Fruit fly (Drosophila melanogaster) whole organism, wandering third instar larva: Measurements from ENCODE around the gene CG18094.

Source experiments
- Abd-B ChIP-seq: fragments of >200 bp; optimal IDR thresholded peaks from 2 replicates; lab custom pipeline; 2017; ENCODE audit warnings: missing biosample characterization, missing genetic modification characterization
- CG32264 ChIP-seq: fragments of 200-800 bp; sonication (Bioruptor generic); optimal IDR thresholded peaks from 2 replicates; lab custom pipeline; 2016; ENCODE audit warnings: missing biosample characterization, missing genetic modification characterization
- CG9705 ChIP-seq: fragments of 200-800 bp; sonication (Bioruptor generic); optimal IDR thresholded peaks from 2 replicates; lab custom pipeline; 2018; ENCODE audit warnings: missing biosample characterization, mild to moderate bottlenecking, missing genetic modification characterization
- CrebA ChIP-seq: fragments of 200-800 bp; sonication (Bioruptor generic); optimal IDR thresholded peaks from 2 replicates; lab custom pipeline; 2016; ENCODE audit warnings: missing biosample characterization, mild to moderate bottlenecking, missing genetic modification characterization, borderline replicate concordance
- Dfd ChIP-seq: fragments of >200 bp; optimal IDR thresholded peaks from 2 replicates; lab custom pipeline; 2017; ENCODE audit warnings: missing biosample characterization, missing genetic modification characterization
- Dif ChIP-seq: fragments of 200-275, 200-300 bp; sonication (Bioruptor generic); optimal IDR thresholded peaks from 2 replicates; lab custom pipeline; 2018; ENCODE audit warnings: missing biosample characterization, missing genetic modification characterization; ENCODE audit not compliant: partially characterized antibody
- GATAd ChIP-seq: sonication (Bioruptor generic); optimal IDR thresholded peaks from 2 replicates; lab custom pipeline; 2016; ENCODE audit warnings: missing biosample characterization, missing genetic modification characterization
- HLH106 ChIP-seq: fragments of 200-800 bp; optimal IDR thresholded peaks from 3 replicates; lab custom pipeline; 2019; ENCODE audit warnings: missing biosample characterization, mild to moderate bottlenecking, missing genetic modification characterization, moderate library complexity
- Hnf4 ChIP-seq: fragments of 200-800 bp; sonication (Bioruptor generic); optimal IDR thresholded peaks from 2 replicates; lab custom pipeline; 2016; ENCODE audit warnings: missing biosample characterization, mild to moderate bottlenecking, missing genetic modification characterization
- Hr78 ChIP-seq: fragments of >200 bp; optimal IDR thresholded peaks from 2 replicates; lab custom pipeline; 2017; ENCODE audit warnings: missing biosample characterization, missing genetic modification characterization
- Hr83 ChIP-seq: fragments of 200-300 bp; sonication (Bioruptor generic); optimal IDR thresholded peaks from 2 replicates; lab custom pipeline; 2016; ENCODE audit warnings: missing biosample characterization, mild to moderate bottlenecking, missing genetic modification characterization, moderate library complexity; ENCODE audit not compliant: poor library complexity, severe bottlenecking
- Jra ChIP-seq: sonication (Bioruptor generic); optimal IDR thresholded peaks from 2 replicates; lab custom pipeline; 2016; ENCODE audit warnings: missing biosample characterization, missing genetic modification characterization
- Mio ChIP-seq: sonication (Bioruptor generic); optimal IDR thresholded peaks from 2 replicates; lab custom pipeline; 2016; ENCODE audit warnings: missing biosample characterization, missing genetic modification characterization
- Myc ChIP-seq: fragments of >200 bp; optimal IDR thresholded peaks from 2 replicates; lab custom pipeline; 2017
- N ChIP-seq: fragments of >200 bp; optimal IDR thresholded peaks from 2 replicates; lab custom pipeline; 2018; ENCODE audit warnings: missing biosample characterization, missing external identifiers, missing genetic modification characterization
- OdsH ChIP-seq: fragments of 200-800 bp; sonication (Bioruptor generic); optimal IDR thresholded peaks from 2 replicates; lab custom pipeline; 2016; ENCODE audit warnings: missing biosample characterization, mild to moderate bottlenecking, missing genetic modification characterization
- Rel ChIP-seq, 2 experiments: fragments of 200-800 bp; sonication (Bioruptor generic) in 1 of 2; optimal IDR thresholded peaks; 2 replicates in 1 of 2; 3 replicates in 1 of 2; lab custom pipeline; 2016 to 2019; ENCODE audit warnings: mild to moderate bottlenecking in 2 of 2, missing biosample characterization in 2 of 2, missing genetic modification characterization in 2 of 2, moderate library complexity in 1 of 2
- Sp1 ChIP-seq: fragments of 200-800 bp; sonication (Bioruptor generic); optimal IDR thresholded peaks from 3 replicates; lab custom pipeline; 2019; ENCODE audit warnings: missing biosample characterization, mild to moderate bottlenecking, missing genetic modification characterization, moderate library complexity
- Vsx2 ChIP-seq: fragments of 200-300, 225-300 bp; sonication (Bioruptor generic); optimal IDR thresholded peaks from 2 replicates; lab custom pipeline; 2018; ENCODE audit warnings: missing biosample characterization, missing genetic modification characterization; ENCODE audit not compliant: partially characterized antibody
- br ChIP-seq: fragments of 200-800 bp; sonication (Bioruptor generic); optimal IDR thresholded peaks from 2 replicates; lab custom pipeline; 2016; ENCODE audit warnings: missing biosample characterization, missing genetic modification characterization
- brk ChIP-seq: fragments of 200-800 bp; sonication (Bioruptor generic); optimal IDR thresholded peaks from 2 replicates; lab custom pipeline; 2016; ENCODE audit warnings: missing biosample characterization, mild to moderate bottlenecking, missing genetic modification characterization
- dl ChIP-seq, 2 experiments: fragments of 175-275, 200-275 bp in 1 of 2; fragments of 200-275 bp in 1 of 2; sonication (Bioruptor generic); optimal IDR thresholded peaks; lab custom pipeline; 2018; ENCODE audit warnings: mild to moderate bottlenecking in 2 of 2, missing biosample characterization in 2 of 2, missing genetic modification characterization in 2 of 2, moderate library complexity in 2 of 2; ENCODE audit not compliant: partially characterized antibody in 2 of 2, insufficient read depth in 1 of 2
- dmrt93B ChIP-seq: fragments of 200-800 bp; sonication (Bioruptor generic); optimal IDR thresholded peaks from 2 replicates; lab custom pipeline; 2018; ENCODE audit warnings: missing biosample characterization, mild to moderate bottlenecking, missing genetic modification characterization
- dsf ChIP-seq: sonication (Bioruptor generic); optimal IDR thresholded peaks from 2 replicates; lab custom pipeline; 2016; ENCODE audit warnings: missing biosample characterization, missing genetic modification characterization, borderline replicate concordance
- ey ChIP-seq: fragments of 200-800 bp; sonication (Bioruptor generic); optimal IDR thresholded peaks from 2 replicates; lab custom pipeline; 2016; ENCODE audit warnings: missing biosample characterization, missing genetic modification characterization
- foxo ChIP-seq, 2 experiments: fragments of 200-800 bp; sonication (Bioruptor generic); optimal IDR thresholded peaks; 2 replicates in 1 of 2; 3 replicates in 1 of 2; lab custom pipeline; 2016 to 2017; ENCODE audit warnings: missing biosample characterization in 2 of 2, missing genetic modification characterization in 2 of 2
- fru ChIP-seq: fragments of 200-800 bp; sonication (Bioruptor generic); optimal IDR thresholded peaks from 3 replicates; lab custom pipeline; 2016; ENCODE audit warnings: missing biosample characterization, mild to moderate bottlenecking, missing genetic modification characterization
- h ChIP-seq: fragments of 200-800 bp; sonication (Bioruptor generic); optimal IDR thresholded peaks from 3 replicates; lab custom pipeline; 2016; ENCODE audit warnings: missing biosample characterization, mild to moderate bottlenecking, missing genetic modification characterization
- jim ChIP-seq: fragments of 175-275, 200-325 bp; sonication (Bioruptor generic); optimal IDR thresholded peaks from 2 replicates; lab custom pipeline; 2016; ENCODE audit warnings: missing biosample characterization, mild to moderate bottlenecking, missing genetic modification characterization
- lola ChIP-seq: fragments of >200 bp; optimal IDR thresholded peaks from 2 replicates; lab custom pipeline; 2017; ENCODE audit warnings: missing biosample characterization, missing genetic modification characterization
- pan ChIP-seq: fragments of >200 bp; optimal IDR thresholded peaks from 2 replicates; lab custom pipeline; 2017
- psq ChIP-seq: fragments of 200-800 bp; sonication (Bioruptor generic); optimal IDR thresholded peaks from 3 replicates; lab custom pipeline; 2017; ENCODE audit warnings: missing biosample characterization, mild to moderate bottlenecking, missing genetic modification characterization, moderate library complexity
- rgr ChIP-seq: fragments of 200-800 bp; sonication (Bioruptor generic); optimal IDR thresholded peaks from 3 replicates; lab custom pipeline; 2016; ENCODE audit warnings: missing biosample characterization, mild to moderate bottlenecking, missing genetic modification characterization
- sage ChIP-seq: fragments of 200-800 bp; sonication (Bioruptor generic); optimal IDR thresholded peaks from 2 replicates; lab custom pipeline; 2016; ENCODE audit warnings: missing biosample characterization, mild to moderate bottlenecking, missing genetic modification characterization
- sv ChIP-seq: fragments of 200-800 bp; sonication (Bioruptor generic); optimal IDR thresholded peaks from 3 replicates; lab custom pipeline; 2016; ENCODE audit warnings: missing biosample characterization, missing genetic modification characterization
- tai ChIP-seq: sonication (Bioruptor generic); optimal IDR thresholded peaks from 2 replicates; lab custom pipeline; 2016; ENCODE audit warnings: missing biosample characterization, missing genetic modification characterization
- usp ChIP-seq: fragments of >200 bp; optimal IDR thresholded peaks from 2 replicates; lab custom pipeline; 2017; ENCODE audit warnings: missing biosample characterization, missing genetic modification characterization
- woc ChIP-seq: sonication (Bioruptor generic); optimal IDR thresholded peaks from 2 replicates; lab custom pipeline; 2016; ENCODE audit warnings: missing biosample characterization, mild to moderate bottlenecking, missing genetic modification characterization

The CG18094 gene

DNA sequence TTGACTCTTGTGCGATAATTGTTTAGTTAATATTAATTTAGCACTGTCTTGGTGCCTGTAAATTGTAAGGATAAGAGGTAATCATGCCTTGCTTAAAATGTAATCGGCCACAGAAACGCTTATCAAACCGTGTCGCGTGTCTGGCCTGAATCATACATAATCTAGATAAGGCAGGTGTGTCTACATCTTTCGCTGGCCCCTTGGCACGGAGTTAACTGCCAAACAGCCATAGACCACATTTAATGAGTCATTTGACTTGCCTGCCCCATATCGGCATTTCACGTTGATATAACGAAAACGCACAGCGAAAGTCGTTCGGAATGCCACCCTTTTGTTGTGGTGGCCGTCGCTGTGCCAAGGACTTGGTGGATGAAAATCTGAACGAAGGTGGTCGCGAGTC is 45.2 kb downstream of the CG18094 start, which contains the start of gene CG31697:
Gene CG31697 (plus strand): TSS at position 215 of the 400 bp plus-strand sequence.
- TF ChIP-seq pan (lab: Kevin White, UChicago) = no peak
- peak; percentile 86 for TF ChIP-seq h (GFP tag; lab: Kevin White, UChicago)
- TF ChIP-seq Dfd (GFP tag; lab: Kevin White, UChicago) = no peak
- no peak for TF ChIP-seq foxo (GFP tag; optimal IDR thresholded peaks at IDR 0.05; lab: Kevin White, UChicago)

DNA sequence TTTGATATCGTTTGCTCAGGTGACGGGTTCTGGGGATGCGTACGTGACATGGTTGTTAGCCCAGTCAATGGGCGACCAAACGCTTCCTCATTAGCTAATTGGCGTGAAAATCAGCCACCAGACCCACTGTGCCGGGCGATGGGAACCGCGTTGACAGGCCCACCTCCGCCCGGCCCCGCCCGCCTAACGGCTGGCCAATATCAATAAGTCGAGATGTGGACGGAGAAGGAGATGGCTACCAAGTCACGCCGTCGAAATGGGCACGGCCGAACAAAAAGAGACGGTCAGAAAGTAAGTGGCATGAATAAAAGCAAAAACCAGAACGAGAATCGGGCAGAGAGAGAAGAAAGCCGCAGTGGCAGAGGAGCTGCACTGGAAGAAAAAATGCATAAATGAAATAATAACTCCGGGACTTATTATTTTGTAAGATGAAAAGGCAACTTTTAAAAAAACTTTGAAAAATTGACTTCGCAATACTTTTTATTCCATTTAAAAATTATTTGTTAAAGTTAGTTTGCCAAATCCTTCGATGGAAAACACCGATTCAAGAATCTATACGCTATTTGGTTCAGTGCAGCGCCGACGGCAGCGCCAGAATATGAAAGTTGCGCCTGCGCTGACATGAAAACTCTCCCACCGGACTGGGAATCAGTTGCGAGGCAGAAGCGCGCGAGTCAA is 47.9 kb downstream of the CG18094 start, which contains the start of gene CG13082:
Gene CG13082 (plus strand): TSS at position 647 of the 678 bp plus-strand sequence.
- TF ChIP-seq CG32264 (GFP tag; lab: Kevin White, UChicago) (peak; percentile 65), GATAd (no peak), OdsH (GFP tag; lab: Kevin White, UChicago) (peak; percentile 82), dmrt93B (GFP tag; lab: Kevin White, UChicago) (peak; percentile 75), N (GFP tag; lab: Kevin White, UChicago) (no peak), psq (GFP tag; lab: Kevin White, UChicago) (peak; percentile 88), sv (GFP tag; lab: Kevin White, UChicago) (no peak), ey (GFP tag; lab: Kevin White, UChicago) (peak; percentile 85), Hr83 (GFP tag; lab: Kevin White, UChicago) (peak; percentile 12), tai (GFP tag; lab: Kevin White, UChicago) (no peak), dl (GFP tag; optimal IDR thresholded peaks at IDR 0.05; lab: Kevin White, UChicago; ENCODE audit: insufficient read depth in 1 of 2, partially characterized antibody in 2 of 2) (no peak), HLH106 (tag; lab: Kevin White, UChicago) (peak; percentile 87), rgr (GFP tag; lab: Kevin White, UChicago) (peak; percentile 84), br (GFP tag; lab: Kevin White, UChicago) (peak; percentile 87), pan (lab: Kevin White, UChicago) (no peak), Hnf4 (GFP tag; lab: Kevin White, UChicago) (peak; percentile 80), Dif (no peak), lola (GFP tag; lab: Kevin White, UChicago) (no peak), foxo (GFP tag; optimal IDR thresholded peaks at IDR 0.05; lab: Kevin White, UChicago) (peak in 1 of 2 experiments; percentile 90), Rel (GFP tag; optimal IDR thresholded peaks at IDR 0.05; lab: Kevin White, UChicago) (no peak), Rel (tag; optimal IDR thresholded peaks at IDR 0.05; lab: Kevin White, UChicago) (peak; percentile 58), fru (peak; percentile 91), h (GFP tag; lab: Kevin White, UChicago) (peak; percentile 92), Vsx2 (GFP tag; lab: Kevin White, UChicago) (no peak), dsf (GFP tag; lab: Kevin White, UChicago) (peak; percentile 44), Sp1 (GFP tag; lab: Kevin White, UChicago) (peak; percentile 88), Myc (no peak), Dfd (GFP tag; lab: Kevin White, UChicago) (no peak), Abd-B (GFP tag; lab: Kevin White, UChicago) (no peak), usp (no peak), sage (GFP tag; lab: Kevin White, UChicago) (peak; percentile 29), CG9705 (GFP tag; lab: Kevin White, UChicago) (peak; percentile 73), CrebA (GFP tag; lab: Kevin White, UChicago) (no peak), brk (peak; percentile 20), Hr78 (no peak), jim (GFP tag; lab: Kevin White, UChicago) (no peak), woc (GFP tag; lab: Kevin White, UChicago) (peak; percentile 74), Mio (GFP tag; lab: Kevin White, UChicago) (no peak), Jra (GFP tag; lab: Kevin White, UChicago) (peak; percentile 42)
